Fruit fly (Drosophila melanogaster) whole organism, larva: Measurements from ENCODE around the gene CG12519.

Experiments used
- noc ChIP-seq: fragments of 200-800 bp; sonication (Bioruptor generic); optimal IDR thresholded peaks from 3 replicates; lab custom pipeline; 2019; ENCODE audit warnings: missing biosample characterization, mild to moderate bottlenecking, missing genetic modification characterization, moderate library complexity

Gene CG12519

DNA sequence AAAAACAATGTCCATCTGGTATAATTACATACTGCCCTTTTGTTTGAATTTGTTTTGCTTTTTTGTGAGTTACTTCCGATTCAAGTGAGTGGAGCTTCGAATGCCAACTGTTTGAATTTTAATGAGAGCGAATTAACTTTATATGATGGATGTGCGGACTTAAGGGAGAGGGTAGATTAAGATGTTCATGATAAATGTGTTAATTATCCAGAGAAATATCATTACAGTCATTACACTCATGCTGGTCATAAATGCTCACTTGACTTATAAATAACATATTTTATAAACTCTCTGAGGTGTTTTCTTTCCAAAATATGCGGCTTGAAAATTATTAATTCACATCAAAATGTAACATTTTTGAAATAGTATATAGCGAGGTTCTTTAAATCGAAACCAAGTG is 25.3 kb downstream of the CG12519 start, which contains the start of gene CG9449:
CG9449 (minus strand) TSS at position 101 of the 400 bp plus-strand sequence.
- TF ChIP-seq noc (tag; lab: Kevin White, UChicago): no peak

dm6 chr3L:19499334-19499733 is 27.0 kb downstream of the CG12519 start:
- no peak for TF ChIP-seq noc (tag; lab: Kevin White, UChicago)

DNA sequence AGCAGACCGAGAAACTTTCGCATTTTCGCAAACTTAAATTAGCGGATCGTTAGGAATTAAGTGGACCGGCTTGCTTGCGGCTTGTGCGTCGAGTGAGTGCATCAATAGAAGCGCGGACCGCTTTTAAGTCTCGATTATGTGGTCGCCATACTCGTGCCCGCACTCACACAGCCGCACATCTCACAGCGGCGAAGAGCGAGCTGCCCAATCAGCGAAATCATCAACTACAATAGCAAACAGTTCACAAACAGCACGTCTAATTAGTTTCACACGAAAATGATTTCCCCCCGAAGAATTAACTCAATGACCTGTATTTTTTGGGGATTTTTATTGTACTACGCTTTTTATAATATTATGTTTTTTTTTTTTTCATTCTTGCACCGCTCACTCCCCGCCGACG is 28.4 kb downstream of the CG12519 start, which contains the start of gene CG9451:
CG9451 (minus strand) TSS at position 101 of the 400 bp plus-strand sequence.
- TF ChIP-seq noc (tag; lab: Kevin White, UChicago): peak; percentile 20

dm6 chr3L:19503770-19504169 is 31.5 kb downstream of the CG12519 start, which contains the start of gene CG9452:
Gene CG9452 (minus strand): TSS chr3L:19503870.
- no peak for TF ChIP-seq noc (tag; lab: Kevin White, UChicago)

DNA sequence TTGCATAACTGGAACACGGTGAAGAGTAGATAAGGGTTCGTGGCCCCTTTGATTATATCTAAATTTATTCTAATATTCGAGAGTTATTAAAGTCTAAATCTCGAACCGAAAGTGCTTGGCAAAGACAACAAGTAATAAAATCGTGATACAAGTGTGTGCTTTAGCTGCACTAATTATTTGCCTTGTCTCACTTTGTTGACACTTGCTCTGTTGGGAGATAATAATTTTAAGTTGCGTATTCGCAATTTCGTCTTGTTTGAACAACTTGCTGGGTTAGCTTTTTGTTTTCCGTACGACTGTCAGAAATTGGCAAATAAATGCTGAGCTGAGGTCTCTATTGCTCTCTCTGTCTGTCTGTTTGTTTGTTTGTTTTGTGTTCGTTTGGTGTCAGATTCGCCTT is 32.4 kb downstream of the CG12519 start:
- TF ChIP-seq noc (tag; lab: Kevin White, UChicago): peak; percentile 71

DNA sequence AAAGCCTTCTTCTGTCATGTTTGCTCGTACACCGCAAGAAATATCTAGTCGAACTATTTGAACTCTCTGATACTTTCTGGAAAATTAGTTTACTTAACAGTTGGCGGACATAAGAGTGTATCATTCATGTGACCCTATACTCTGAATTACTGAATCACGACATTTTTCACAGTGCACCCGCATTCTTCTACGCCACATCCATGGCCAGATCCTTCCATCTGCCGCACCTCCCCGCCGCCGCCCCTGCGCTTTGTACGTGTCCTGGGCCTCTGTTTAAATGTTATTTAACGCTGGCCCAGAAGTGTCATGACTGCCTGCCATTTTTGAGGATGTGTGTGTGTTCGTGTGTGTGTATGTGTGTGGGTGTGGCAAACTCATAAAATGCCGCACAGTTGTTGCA is 40.4 kb downstream of the CG12519 start:
- no peak for TF ChIP-seq noc (tag; lab: Kevin White, UChicago)

DNA sequence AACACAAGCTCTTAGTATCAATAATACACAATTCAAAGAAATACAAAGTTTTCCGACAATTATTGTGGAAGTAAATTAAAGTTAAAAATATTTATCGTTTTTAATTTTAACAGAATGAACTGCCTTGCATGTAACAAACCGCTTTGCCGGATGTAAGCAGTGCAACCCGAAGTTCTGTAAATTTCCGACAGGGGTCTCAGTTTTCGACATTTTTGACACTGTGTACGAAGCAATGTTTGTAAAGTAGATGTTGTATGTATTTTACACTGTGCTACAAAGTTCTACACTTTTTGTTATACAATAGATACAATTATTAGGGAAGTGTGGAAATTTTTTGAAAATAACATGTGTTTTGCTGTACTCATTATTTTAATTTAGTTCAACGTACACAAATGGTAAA is 44.3 kb downstream of the CG12519 start:
- no peak for TF ChIP-seq noc (tag; lab: Kevin White, UChicago)

- TF ChIP-seq noc (tag; lab: Kevin White, UChicago): no peak
Observed at dm6 chr3L:19518232-19518631, 45.9 kb downstream of the CG12519 start, which contains the start of gene Cpr76Ba. Gene Cpr76Ba (minus strand): TSS chr3L:19518332.

- TF ChIP-seq noc (tag; lab: Kevin White, UChicago): no peak
Observed at dm6 chr3L:19519349-19519748, 47.1 kb downstream of the CG12519 start, which contains the start of gene Cpr76Bb. Gene Cpr76Bb (plus strand): TSS chr3L:19519649.

DNA sequence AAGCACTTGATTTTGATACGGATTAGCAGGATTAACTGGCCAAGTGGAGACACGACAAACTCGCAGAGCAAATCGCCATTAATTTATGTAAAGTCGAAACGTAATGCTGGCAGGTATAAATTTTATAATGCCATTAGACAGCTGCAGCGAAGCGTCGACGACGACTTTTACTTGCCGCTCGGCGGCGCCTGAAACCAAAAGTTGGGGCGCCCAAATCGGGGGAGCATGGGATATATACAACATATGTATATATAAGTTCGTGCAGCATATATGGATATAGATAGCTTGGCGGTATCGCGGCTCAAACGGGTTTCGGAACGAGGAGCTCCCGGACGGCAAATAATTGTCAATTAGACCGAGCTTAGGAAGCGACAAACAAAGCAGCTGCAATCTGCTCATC is 48.4 kb downstream of the CG12519 start, which contains the start of gene Cpr76Bc:
Cpr76Bc (plus strand) TSS at position 301 of the 400 bp plus-strand sequence.
- no peak for TF ChIP-seq noc (tag; lab: Kevin White, UChicago)

DNA sequence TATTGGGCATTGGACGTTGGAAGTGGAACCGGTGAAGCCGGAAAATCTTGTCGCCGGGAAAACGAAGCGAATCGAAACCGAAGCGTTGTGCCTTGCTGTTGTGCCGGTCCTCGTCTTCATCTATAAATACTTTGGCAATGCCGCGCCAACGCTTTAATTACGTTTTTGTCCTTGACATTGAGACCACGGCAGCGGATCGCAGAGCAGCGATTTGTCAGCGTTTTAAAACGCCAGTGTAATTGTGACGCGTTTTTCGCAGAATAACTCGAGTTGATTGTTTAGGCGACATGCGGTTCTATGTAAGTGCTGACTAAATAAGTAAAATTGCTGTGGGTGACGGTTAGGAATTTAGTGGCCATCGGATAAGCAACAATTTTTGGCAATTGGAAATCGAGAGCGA is 48.8 kb downstream of the CG12519 start:
- TF ChIP-seq noc (tag; lab: Kevin White, UChicago): no peak
